Worm (Caenorhabditis elegans) whole organism, early embryonic: ENCODE data around the gene C47E12.3.
"Not testable (repeated sequence)": the region's sequence is repeated elsewhere in the genome, so short reads cannot be mapped to it uniquely, and the experiment has no call there.

Experiments
- ama-1 ChIP-seq: fragments of 150-350 bp; optimal IDR thresholded peaks from 2 replicates; lab custom pipeline; 2014
- ceh-36 ChIP-seq: sonication (generic microtip); optimal IDR thresholded peaks from 2 replicates; lab custom pipeline; 2016; ENCODE audit warnings: missing genetic modification characterization, inconsistent platforms, missing compliant biosample characterization
- scrt-1 ChIP-seq: fragments of 200-800 bp; sonication (Bioruptor generic); IDR thresholded peaks from 2 replicates; pipeline ENCODE4 v1.3.6; 2022; ENCODE audit warnings: missing genetic modification characterization, missing compliant biosample characterization
- tbx-37 ChIP-seq: fragments of 200-800 bp; sonication (Bioruptor generic); conservative IDR thresholded peaks from 2 replicates; pipeline ENCODE4 v1.3.6; 2022; ENCODE audit warnings: missing genetic modification reagents, missing genetic modification characterization, missing compliant biosample characterization

ce11 chrIV:10028779-10029178, 27.1 kb upstream of the C47E12.3 start, which contains the start of the genes F44D12.16 and msd-2:
- TF ChIP-seq ama-1; tbx-37 (GFP tag; lab: Robert Waterston, UW); scrt-1 (GFP tag; lab: Robert Waterston, UW); ceh-36 (tag; lab: Kevin White, UChicago): not testable (repeated sequence)
